Fruit fly (Drosophila melanogaster): ENCODE data around the gene aurA.

The aurA gene

DNA sequence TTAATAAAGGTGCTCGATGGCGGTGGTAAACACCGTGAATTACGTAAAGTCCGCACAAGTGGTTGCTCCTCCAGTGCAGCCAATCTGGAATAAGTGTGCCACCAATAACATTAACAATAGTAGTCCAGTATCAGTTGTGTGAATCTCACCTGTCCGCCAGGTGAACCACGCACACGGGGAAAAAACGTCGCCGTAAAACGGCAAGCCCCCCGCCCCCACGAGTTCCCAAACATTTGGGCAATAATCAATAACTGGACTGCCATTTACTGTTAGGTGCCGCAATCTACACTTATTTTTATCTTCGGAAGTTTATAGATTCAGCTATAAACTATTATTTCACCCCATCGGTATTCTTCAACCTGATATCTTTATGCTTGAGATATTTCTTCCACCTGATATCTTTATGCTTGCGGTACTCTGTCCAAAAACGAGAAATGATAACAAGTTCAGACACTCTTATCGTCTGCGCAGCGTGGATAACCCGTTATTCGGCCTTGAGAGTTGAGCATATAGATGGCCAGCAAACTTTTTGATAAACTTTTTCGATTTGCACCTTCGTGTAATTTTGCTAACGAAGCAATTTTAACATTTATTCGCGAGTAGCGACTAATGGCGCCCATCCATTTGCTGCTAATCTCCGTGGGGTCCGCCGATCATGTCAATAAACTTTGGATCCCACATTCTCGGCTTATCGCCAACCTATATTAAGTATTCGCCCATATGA is 5.3 kb downstream of the aurA start (continued):
- TF ChIP-seq Sry-β (GFP tag; optimal IDR thresholded peaks at IDR 0.05) (no peak), lmd (GFP tag; IDR thresholded peaks at IDR 0.05) (no peak), zen2 (GFP tag; IDR thresholded peaks at IDR 0.05; ENCODE audit: partially characterized antibody) (no peak), Atf6 (GFP tag; IDR thresholded peaks at IDR 0.05) (peak; percentile 43; the same call in 1 of the 2 replicates), nom (GFP tag; optimal IDR thresholded peaks at IDR 0.05) (peak; percentile 6), CG8290 (GFP tag; optimal IDR thresholded peaks at IDR 0.05) (no peak), CG8290 (tag; optimal IDR thresholded peaks at IDR 0.05) (peak in 1 of 2 experiments; percentile 31), wek (GFP tag; optimal IDR thresholded peaks at IDR 0.05) (no peak), ftz-f1 (GFP tag; optimal IDR thresholded peaks at IDR 0.05) (no peak), CG14860 (GFP tag; IDR thresholded peaks at IDR 0.05; ENCODE audit: partially characterized antibody) (no peak), odd (GFP tag; optimal IDR thresholded peaks at IDR 0.05) (peak; percentile 0), MTF-1 (GFP tag; optimal IDR thresholded peaks at IDR 0.05; ENCODE audit: borderline replicate concordance) (no peak), row (GFP tag; IDR thresholded peaks at IDR 0.05) (no peak), ash1 (GFP tag; optimal IDR thresholded peaks at IDR 0.05) (no peak), CG4282 (GFP tag; optimal IDR thresholded peaks at IDR 0.05) (no peak), CG16779 (GFP tag; IDR thresholded peaks at IDR 0.05) (no peak), CG13894 (tag; optimal IDR thresholded peaks at IDR 0.05) (peak; percentile 52), CG15269 (tag; optimal IDR thresholded peaks at IDR 0.05) (peak; percentile 9), pfk (GFP tag; optimal IDR thresholded peaks at IDR 0.05) (no peak), Spps (tag; optimal IDR thresholded peaks at IDR 0.05) (no peak), CG12769 (tag; optimal IDR thresholded peaks at IDR 0.05) (peak; percentile 28), CG10366 (GFP tag; IDR thresholded peaks at IDR 0.05) (no peak), Med (GFP tag) (peak; percentile 71), CG8089 (GFP tag; optimal IDR thresholded peaks at IDR 0.05) (no peak), lab (GFP tag; optimal IDR thresholded peaks at IDR 0.05) (peak; percentile 60), ap (GFP tag; IDR thresholded peaks at IDR 0.05) (no peak), CG13296 (GFP tag; optimal IDR thresholded peaks at IDR 0.05) (peak; percentile 14), Trl (optimal IDR thresholded peaks at IDR 0.05) (peak in 1 of 2 experiments; percentile 26), Trl (GFP tag; optimal IDR thresholded peaks at IDR 0.05) (no peak), jing (GFP tag; optimal IDR thresholded peaks at IDR 0.05) (no peak), toy (GFP tag; IDR thresholded peaks at IDR 0.05) (no peak), mirr (GFP tag; optimal IDR thresholded peaks at IDR 0.05) (peak; percentile 91), crol (GFP tag; IDR thresholded peaks at IDR 0.05) (0 out of 2 replicates have a peak, but pooled peaks have one; percentile 1), CG2678 (tag; optimal IDR thresholded peaks at IDR 0.05) (peak; percentile 13), vfl (GFP tag; optimal IDR thresholded peaks at IDR 0.05) (no peak), HLH3B (GFP tag; IDR thresholded peaks at IDR 0.05) (no peak), CG12744 (GFP tag; optimal IDR thresholded peaks at IDR 0.05) (no peak), Hmr (GFP tag; optimal IDR thresholded peaks at IDR 0.05) (peak; percentile 0), exex (tag; optimal IDR thresholded peaks at IDR 0.05) (peak; percentile 75), grn (GFP tag; optimal IDR thresholded peaks at IDR 0.05) (peak; percentile 66), sug (tag; optimal IDR thresholded peaks at IDR 0.05) (peak; percentile 97), bowl (GFP tag; IDR thresholded peaks at IDR 0.05) (no peak), CG7839 (tag; optimal IDR thresholded peaks at IDR 0.05) (no peak), CG10462 (GFP tag; optimal IDR thresholded peaks at IDR 0.05) (no peak), croc (GFP tag; conservative IDR thresholded peaks at IDR 0.05) (no peak), Sry-δ (GFP tag; optimal IDR thresholded peaks at IDR 0.05) (no peak), phol (tag; optimal IDR thresholded peaks at IDR 0.05) (no peak), schlank (tag; optimal IDR thresholded peaks at IDR 0.05) (peak; percentile 24), CG1024 (GFP tag; IDR thresholded peaks at IDR 0.05) (no peak), da (GFP tag; optimal IDR thresholded peaks at IDR 0.05) (no peak)
